Fruit fly (Drosophila melanogaster): ENCODE measurements around the gene Atg1.

The Atg1 gene

DNA sequence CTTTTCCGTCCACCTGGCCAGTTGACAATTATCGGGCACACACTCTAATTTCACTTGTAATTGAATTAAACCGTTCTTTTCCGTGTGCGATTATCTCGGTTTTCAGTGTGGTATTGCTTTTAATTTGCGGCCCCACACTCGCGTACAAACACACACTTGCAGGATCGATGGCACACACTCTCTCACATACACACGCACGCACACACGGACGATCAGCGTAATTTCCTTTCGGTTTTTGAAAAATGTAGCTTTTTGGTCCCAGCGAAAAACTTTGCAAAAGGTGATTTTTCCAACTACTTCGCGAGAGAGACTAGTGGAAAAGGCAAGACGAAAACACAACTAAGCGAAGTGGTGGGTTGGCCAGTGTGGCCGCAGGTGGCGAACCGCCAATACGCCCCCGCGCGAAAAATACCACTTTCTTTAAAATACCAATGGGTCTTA lies at the start of gene Atg1:
Gene Atg1, minus strand, starts transcription at position 387 of the 441 bp plus-strand sequence.
- TF ChIP-seq ind (GFP tag; optimal IDR thresholded peaks at IDR 0.05) (no peak), Dll (GFP tag; IDR thresholded peaks at IDR 0.05; ENCODE audit: partially characterized antibody) (no peak), sisA (GFP tag; IDR thresholded peaks at IDR 0.05) (no peak), CG2116 (GFP tag; optimal IDR thresholded peaks at IDR 0.05) (no peak), grau (tag; optimal IDR thresholded peaks at IDR 0.05) (no peak), CG18476 (GFP tag; optimal IDR thresholded peaks at IDR 0.05) (no peak), CG6254 (GFP tag; optimal IDR thresholded peaks at IDR 0.05) (no peak), CG9215 (GFP tag; IDR thresholded peaks at IDR 0.05) (no peak), CG17361 (GFP tag; IDR thresholded peaks at IDR 0.05) (no peak), Lim3 (GFP tag; IDR thresholded peaks at IDR 0.05) (no peak), Hr3 (GFP tag; optimal IDR thresholded peaks at IDR 0.05) (no peak), tll (GFP tag; optimal IDR thresholded peaks at IDR 0.05) (no peak), vvl (GFP tag; IDR thresholded peaks at IDR 0.05) (no peak), pnt (GFP tag; optimal IDR thresholded peaks at IDR 0.05) (no peak), CG14667 (GFP tag; IDR thresholded peaks at IDR 0.05) (no peak), Usf (GFP tag; optimal IDR thresholded peaks at IDR 0.05) (no peak), maf-S (GFP tag; optimal IDR thresholded peaks at IDR 0.05) (no peak), CG17802 (tag; optimal IDR thresholded peaks at IDR 0.05) (no peak), Fer3 (tag; optimal IDR thresholded peaks at IDR 0.05) (no peak), CG10959 (GFP tag; IDR thresholded peaks at IDR 0.05) (no peak), yki (optimal IDR thresholded peaks at IDR 0.05) (no peak), GATAe (GFP tag; conservative IDR thresholded peaks at IDR 0.05) (no peak), CG10565 (GFP tag; optimal IDR thresholded peaks at IDR 0.05) (no peak), CG6791 (GFP tag; IDR thresholded peaks at IDR 0.05; ENCODE audit: partially characterized antibody) (no peak; the same call in 2 of the 3 replicates), hth (optimal IDR thresholded peaks at IDR 0.05) (no peak), Adf1 (GFP tag; IDR thresholded peaks at IDR 0.05) (no peak), vnd (GFP tag; IDR thresholded peaks at IDR 0.05; ENCODE audit: partially characterized antibody) (no peak), eyg (GFP tag; optimal IDR thresholded peaks at IDR 0.05) (no peak), CG13775 (GFP tag; optimal IDR thresholded peaks at IDR 0.05) (no peak), CG43689 (GFP tag; IDR thresholded peaks at IDR 0.05) (no peak), crc (GFP tag; optimal IDR thresholded peaks at IDR 0.05) (no peak), CG6654 (GFP tag; optimal IDR thresholded peaks at IDR 0.05) (no peak), bcd (GFP tag; optimal IDR thresholded peaks at IDR 0.05) (no peak), fu2 (GFP tag; optimal IDR thresholded peaks at IDR 0.05) (no peak), CG9932 (GFP tag; IDR thresholded peaks at IDR 0.05) (no peak), Dip3 (GFP tag; optimal IDR thresholded peaks at IDR 0.05) (no peak), Atf6 (GFP tag; IDR thresholded peaks at IDR 0.05) (0 out of 2 replicates have a peak, but pooled peaks have one; percentile 42), CG32532 (GFP tag; IDR thresholded peaks at IDR 0.05) (peak; percentile 13; the same call in 1 of the 2 replicates), CG17385 (GFP tag; optimal IDR thresholded peaks at IDR 0.05) (no peak), Awh (GFP tag; IDR thresholded peaks at IDR 0.05) (no peak), CG30403 (GFP tag; optimal IDR thresholded peaks at IDR 0.05) (no peak), caup (GFP tag; optimal IDR thresholded peaks at IDR 0.05; ENCODE audit: severe bottlenecking) (peak; percentile 46), phol (tag; optimal IDR thresholded peaks at IDR 0.05) (no peak), ap (GFP tag; IDR thresholded peaks at IDR 0.05) (no peak), croc (GFP tag; conservative IDR thresholded peaks at IDR 0.05) (no peak), mld (GFP tag; IDR thresholded peaks at IDR 0.05; ENCODE audit: partially characterized antibody) (no peak), CG16863 (GFP tag; optimal IDR thresholded peaks at IDR 0.05) (no peak), pros (GFP tag; optimal IDR thresholded peaks at IDR 0.05) (peak; percentile 49), CG17186 (GFP tag; optimal IDR thresholded peaks at IDR 0.05) (no peak), fd3F (GFP tag; optimal IDR thresholded peaks at IDR 0.05) (no peak), ash1 (GFP tag; optimal IDR thresholded peaks at IDR 0.05) (peak; percentile 19), zen (tag; optimal IDR thresholded peaks at IDR 0.05) (no peak)

Measured in whole organism, embryonic.